Fruit fly (Drosophila melanogaster): Measurements from ENCODE around the gene TfIIFalpha.

Gene TfIIFalpha

DNA sequence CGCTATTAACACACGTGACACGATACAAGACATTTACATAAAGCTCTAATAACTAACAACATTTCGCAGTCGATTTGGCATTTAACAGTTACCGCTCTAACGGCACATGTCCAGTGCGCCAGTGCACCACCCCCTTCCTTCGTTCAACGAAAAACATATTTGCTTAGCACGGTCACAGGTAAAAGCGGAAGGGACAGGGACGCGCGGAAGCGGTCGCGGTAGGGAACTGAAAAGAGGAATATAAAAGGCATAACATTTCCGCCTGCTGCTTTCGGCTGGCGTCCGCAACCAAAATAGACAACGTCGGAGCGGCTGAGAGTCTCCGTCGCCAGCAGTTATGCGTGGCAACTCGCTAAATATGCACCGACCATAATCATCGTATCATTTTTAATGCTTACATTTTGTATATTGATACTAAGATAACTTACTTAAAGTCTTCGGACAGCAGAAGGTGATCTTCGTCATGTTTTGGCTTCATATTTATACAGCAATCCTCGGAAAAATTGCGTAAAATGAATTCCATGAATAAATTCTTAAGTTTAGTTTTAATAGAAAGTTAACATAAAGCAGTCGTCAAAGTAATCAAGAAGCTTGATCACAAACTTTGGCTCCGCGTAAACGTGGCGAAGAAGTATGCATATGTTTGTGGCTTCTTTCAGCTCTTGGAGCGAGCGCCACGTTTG is 28.4 kb upstream of the TfIIFalpha start (continued):
- TF ChIP-seq shn (GFP tag; optimal IDR thresholded peaks at IDR 0.05) (no peak), sd (tag; optimal IDR thresholded peaks at IDR 0.05) (peak; percentile 13), CG4424 (GFP tag; optimal IDR thresholded peaks at IDR 0.05) (peak; percentile 38), sug (tag; optimal IDR thresholded peaks at IDR 0.05) (peak; percentile 7), dmrt99B (tag; optimal IDR thresholded peaks at IDR 0.05) (peak; percentile 60), CG2199 (GFP tag; IDR thresholded peaks at IDR 0.05) (peak; percentile 15; the same call in 1 of the 3 replicates), Sry-β (GFP tag; optimal IDR thresholded peaks at IDR 0.05) (no peak), row (GFP tag; IDR thresholded peaks at IDR 0.05) (peak; percentile 34; the same call in 1 of the 3 replicates), dimm (GFP tag; IDR thresholded peaks at IDR 0.05) (no peak), Ssrp (tag; optimal IDR thresholded peaks at IDR 0.05) (peak; percentile 21), CG9817 (tag; optimal IDR thresholded peaks at IDR 0.05) (peak; percentile 11), CG12219 (GFP tag; optimal IDR thresholded peaks at IDR 0.05) (no peak), Sox102F (GFP tag; optimal IDR thresholded peaks at IDR 0.05) (peak; percentile 41), Oli (tag; optimal IDR thresholded peaks at IDR 0.05) (peak; percentile 35), grau (tag; optimal IDR thresholded peaks at IDR 0.05) (peak; percentile 32), CG17359 (tag; optimal IDR thresholded peaks at IDR 0.05) (peak; percentile 59), bsh (GFP tag; optimal IDR thresholded peaks at IDR 0.05) (peak; percentile 36 to 48), dan (GFP tag; IDR thresholded peaks at IDR 0.05) (no peak), CG31441 (GFP tag; IDR thresholded peaks at IDR 0.05) (peak; percentile 41; the same call in 1 of the 2 replicates), sqz (GFP tag; optimal IDR thresholded peaks at IDR 0.05) (no peak), Meics (GFP tag; optimal IDR thresholded peaks at IDR 0.05) (peak; percentile 41), CG18262 (tag; optimal IDR thresholded peaks at IDR 0.05) (peak; percentile 48), bowl (GFP tag; IDR thresholded peaks at IDR 0.05) (no peak), PHDP (tag; optimal IDR thresholded peaks at IDR 0.05) (peak; percentile 21), CG2678 (tag; optimal IDR thresholded peaks at IDR 0.05) (peak; percentile 44), Dek (tag; optimal IDR thresholded peaks at IDR 0.05) (no peak), NfI (GFP tag; optimal IDR thresholded peaks at IDR 0.05) (peak; percentile 22), D19A (tag; optimal IDR thresholded peaks at IDR 0.05) (peak; percentile 33), CG1233 (GFP tag; optimal IDR thresholded peaks at IDR 0.05) (peak; percentile 9), CG7357 (GFP tag; IDR thresholded peaks at IDR 0.05) (no peak), CG9727 (GFP tag; optimal IDR thresholded peaks at IDR 0.05) (peak; percentile 2), unc-4 (GFP tag; IDR thresholded peaks at IDR 0.05; ENCODE audit: partially characterized antibody) (no peak), run (tag; optimal IDR thresholded peaks at IDR 0.05) (peak; percentile 24), cg (GFP tag; optimal IDR thresholded peaks at IDR 0.05) (peak; percentile 50), crol (GFP tag; IDR thresholded peaks at IDR 0.05) (peak; percentile 75), hkb (optimal IDR thresholded peaks at IDR 0.05) (no peak), hkb (GFP tag; IDR thresholded peaks at IDR 0.05) (0 out of 2 replicates have a peak, but pooled peaks have one; percentile 17), unpg (GFP tag; optimal IDR thresholded peaks at IDR 0.05) (peak; percentile 32), nerfin-1 (tag; optimal IDR thresholded peaks at IDR 0.05) (peak; percentile 20), Hr51 (GFP tag; optimal IDR thresholded peaks at IDR 0.05) (peak in 1 of 2 experiments; percentile 55), CG10267 (tag; optimal IDR thresholded peaks at IDR 0.05) (peak; percentile 14), CG12769 (tag; optimal IDR thresholded peaks at IDR 0.05) (peak; percentile 70), Sox100B (GFP tag; optimal IDR thresholded peaks at IDR 0.05) (peak; percentile 62), CG12104 (GFP tag; optimal IDR thresholded peaks at IDR 0.05) (no peak), Mrtf (GFP tag; IDR thresholded peaks at IDR 0.05) (no peak), CG5180 (GFP tag; optimal IDR thresholded peaks at IDR 0.05) (peak; percentile 5), Drgx (GFP tag; IDR thresholded peaks at IDR 0.05) (peak; percentile 55; the same call in 1 of the 2 replicates), vfl (GFP tag; optimal IDR thresholded peaks at IDR 0.05) (no peak)

Data from whole organism, embryonic.